Fruit fly (Drosophila melanogaster): ENCODE data around the gene CG6813.

Gene CG6813

dm6 chr3R:11626571-11626970, at the start of gene CG6813, which contains the start of gene CG18764:
CG6813 (minus strand) TSS chr3R:11626638.
CG18764 (plus strand) TSS chr3R:11626889.
- TF ChIP-seq esn (GFP tag; optimal IDR thresholded peaks at IDR 0.05), result peak; percentile 27
- no peak for TF ChIP-seq svp (GFP tag)
- TF ChIP-seq Eip93F (GFP tag; optimal IDR thresholded peaks at IDR 0.05), result peak; percentile 26

- TF ChIP-seq Met (GFP tag; optimal IDR thresholded peaks at IDR 0.05), result no peak
- no peak for TF ChIP-seq CG10669 (GFP tag; optimal IDR thresholded peaks at IDR 0.05)
- no peak for TF ChIP-seq salr (GFP tag; optimal IDR thresholded peaks at IDR 0.05)
- TF ChIP-seq Sox14 (GFP tag; optimal IDR thresholded peaks at IDR 0.05), result peak; percentile 64
- peak; percentile 65 for TF ChIP-seq CG31627 (GFP tag; optimal IDR thresholded peaks at IDR 0.05)
- TF ChIP-seq CG3032 (tag; optimal IDR thresholded peaks at IDR 0.05), result peak; percentile 22
- TF ChIP-seq Ets96B (tag; optimal IDR thresholded peaks at IDR 0.05), result no peak
- TF ChIP-seq Hr4 (GFP tag; optimal IDR thresholded peaks at IDR 0.05), result no peak
- TF ChIP-seq CG11762 (GFP tag; optimal IDR thresholded peaks at IDR 0.05; ENCODE audit: insufficient read depth), result no peak
- TF ChIP-seq CG8119 (GFP tag; IDR thresholded peaks at IDR 0.05), result no peak
- TF ChIP-seq CG15336 (GFP tag; IDR thresholded peaks at IDR 0.05), result no peak
- TF ChIP-seq ss (GFP tag; optimal IDR thresholded peaks at IDR 0.05), result no peak
- no peak for TF ChIP-seq dsx (GFP tag; optimal IDR thresholded peaks at IDR 0.05; ENCODE audit: poor library complexity, severe bottlenecking)
- TF ChIP-seq vri (GFP tag; optimal IDR thresholded peaks at IDR 0.05), result no peak
- no peak for TF ChIP-seq CG8632 (GFP tag; optimal IDR thresholded peaks at IDR 0.05)
- TF ChIP-seq Ets21C (GFP tag; optimal IDR thresholded peaks at IDR 0.05), result peak; percentile 19
- no peak for TF ChIP-seq CG6163 (GFP tag; IDR thresholded peaks at IDR 0.05)
- TF ChIP-seq Gug (GFP tag; IDR thresholded peaks at IDR 0.05), result no peak
- TF ChIP-seq CG4318 (GFP tag; optimal IDR thresholded peaks at IDR 0.05), result no peak
- no peak for TF ChIP-seq spab (GFP tag; optimal IDR thresholded peaks at IDR 0.05)
- peak; percentile 65 for TF ChIP-seq Eip78C (GFP tag)
- TF ChIP-seq cyc (GFP tag; optimal IDR thresholded peaks at IDR 0.05), result peak; percentile 39
- no peak for TF ChIP-seq Hr38 (GFP tag; optimal IDR thresholded peaks at IDR 0.05)
- no peak for TF ChIP-seq CG1621 (tag; optimal IDR thresholded peaks at IDR 0.05)
- TF ChIP-seq CG11294 (GFP tag; IDR thresholded peaks at IDR 0.05), result no peak; the same call in 1 of the 2 replicates
- peak; percentile 6 for TF ChIP-seq Sox15 (GFP tag; optimal IDR thresholded peaks at IDR 0.05)
- TF ChIP-seq acj6 (GFP tag; optimal IDR thresholded peaks at IDR 0.05), result peak; percentile 30
- no peak for TF ChIP-seq CG6808 (GFP tag; optimal IDR thresholded peaks at IDR 0.05)
- no peak for TF ChIP-seq net (GFP tag; optimal IDR thresholded peaks at IDR 0.05)
- no peak for TF ChIP-seq pdm3 (GFP tag; optimal IDR thresholded peaks at IDR 0.05)
- peak; percentile 17 for TF ChIP-seq CG6792 (GFP tag; optimal IDR thresholded peaks at IDR 0.05)
- TF ChIP-seq CG9139 (GFP tag; optimal IDR thresholded peaks at IDR 0.05), result no peak
- TF ChIP-seq eg (GFP tag; IDR thresholded peaks at IDR 0.05), result no peak
- peak; percentile 33 for TF ChIP-seq fkh (GFP tag; optimal IDR thresholded peaks at IDR 0.05)
- TF ChIP-seq CG6854 (GFP tag; optimal IDR thresholded peaks at IDR 0.05), result no peak
- no peak for TF ChIP-seq CG34406 (GFP tag; optimal IDR thresholded peaks at IDR 0.05)
- TF ChIP-seq CG8319 (GFP tag; optimal IDR thresholded peaks at IDR 0.05), result no peak
- no peak for TF ChIP-seq Eip93F (GFP tag; optimal IDR thresholded peaks at IDR 0.05)
- no peak for TF ChIP-seq Sox102F (GFP tag; optimal IDR thresholded peaks at IDR 0.05)
- no peak for TF ChIP-seq achi (GFP tag; optimal IDR thresholded peaks at IDR 0.05)
- TF ChIP-seq fd85E (GFP tag; optimal IDR thresholded peaks at IDR 0.05), result no peak
- peak; percentile 94 for TF ChIP-seq svp (GFP tag)
- no peak for TF ChIP-seq OdsH (GFP tag; optimal IDR thresholded peaks at IDR 0.05)
- no peak for TF ChIP-seq CG11902 (GFP tag; optimal IDR thresholded peaks at IDR 0.05)
- TF ChIP-seq dac (GFP tag; optimal IDR thresholded peaks at IDR 0.05), result no peak
- TF ChIP-seq CG6276 (GFP tag; optimal IDR thresholded peaks at IDR 0.05), result no peak
- TF ChIP-seq CG3919 (GFP tag; optimal IDR thresholded peaks at IDR 0.05), result peak; percentile 19
- TF ChIP-seq Blimp-1 (GFP tag; optimal IDR thresholded peaks at IDR 0.05), result no peak
These were observed 47.7 kb upstream of the CG6813 start, which contains the start of gene CG14715 for dm6 chr3R:11673955-11674663. CG14715 (plus strand) TSS chr3R:11674221.

Measured in whole organism, prepupa.